Worm (Caenorhabditis elegans): ENCODE data around the gene srh-109.

ce11 chrV:17220345-17220744 is at the start of gene srh-109:
- no peak for TF ChIP-seq ceh-9 (tag; optimal IDR thresholded peaks at IDR 0.05)
- TF ChIP-seq ama-1 (optimal IDR thresholded peaks at IDR 0.05): no peak
- no peak for TF ChIP-seq nfya-1 (tag; optimal IDR thresholded peaks at IDR 0.05)
